Worm (Caenorhabditis elegans) whole organism, L4 larva: Measurements from ENCODE around the gene K05F1.13.

ENCODE experiments used
- egl-27 ChIP-seq: sonication (generic microtip); optimal IDR thresholded peaks from 3 replicates; lab custom pipeline; 2017; ENCODE audit warnings: missing biosample characterization, missing genetic modification reagents, missing genetic modification characterization
- mdl-1 ChIP-seq, 2 experiments: fragments of 150-350 bp in 1 of 2; sonication (generic microtip) in 1 of 2; optimal IDR thresholded peaks; 2 replicates each; lab custom pipeline; 2014 to 2017; ENCODE audit warnings: missing biosample characterization in 2 of 2, missing genetic modification characterization in 2 of 2
- nhr-28 ChIP-seq: fragments of 150-350 bp; optimal IDR thresholded peaks from 2 replicates; lab custom pipeline; 2014; ENCODE audit warnings: missing biosample characterization, missing genetic modification characterization
- pha-4 ChIP-seq, 2 experiments: fragments of 150-350 bp in 1 of 2; fragments of 200-800 bp in 1 of 2; sonication (Bioruptor generic) in 1 of 2; IDR thresholded peaks in 1 of 2; optimal IDR thresholded peaks in 1 of 2; 2 replicates each; pipeline versions ENCODE4 v1.3.6 to Lab custom; 2014 to 2022; ENCODE audit warnings: missing genetic modification characterization in 2 of 2, missing genetic modification reagents in 2 of 2, missing biosample characterization in 1 of 2, missing compliant biosample characterization in 1 of 2

DNA sequence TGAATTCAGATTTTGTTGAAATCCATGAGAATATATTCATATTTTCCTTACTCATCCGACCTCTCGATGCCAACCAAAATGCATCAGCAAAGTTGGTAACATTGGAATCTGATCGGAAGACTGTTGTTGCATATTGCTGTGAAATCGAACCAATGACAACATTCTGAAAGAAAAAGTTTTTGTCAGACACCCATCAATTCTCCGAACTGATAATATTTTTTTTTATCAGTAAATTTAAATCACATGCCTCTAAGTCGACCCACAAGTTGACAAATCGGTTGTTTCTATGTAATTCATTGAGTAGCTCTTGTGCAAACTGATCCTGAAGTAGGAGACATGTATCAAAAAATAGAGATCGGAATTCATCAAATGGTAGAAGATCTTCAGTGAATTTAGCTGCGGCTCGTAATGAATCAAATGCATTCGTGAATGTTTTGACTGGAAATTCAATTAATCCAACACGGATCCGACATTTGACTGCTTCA is 41.1 kb downstream of the K05F1.13 start, which contains the start of gene col-74:
- TF ChIP-seq nhr-28, result no peak
- TF ChIP-seq mdl-1 (tag; optimal IDR thresholded peaks at IDR 0.05; lab: Kevin White, UChicago), result no peak
- TF ChIP-seq egl-27 (tag; lab: Kevin White, UChicago), result no peak
- TF ChIP-seq pha-4 (GFP tag; IDR thresholded peaks at IDR 0.05; lab: Robert Waterston, UW), result no peak
- TF ChIP-seq pha-4 (tag; optimal IDR thresholded peaks at IDR 0.05; lab: Kevin White, UChicago), result no peak
